Worm (Caenorhabditis elegans): ENCODE measurements around the gene C28C12.1.
A peak's percentile ranks its signal among the peaks of the same experiment; 100 is the strongest.

The C28C12.1 gene

ce11 chrIV:8496263-8496662, 5.2 kb upstream of the C28C12.1 start, which contains the start of gene C28C12.12:
Gene C28C12.12, minus strand, starts transcription at chrIV:8496363.
- TF ChIP-seq hlh-4 (tag; optimal IDR thresholded peaks at IDR 0.05): no peak
- TF ChIP-seq mef-2 (tag; optimal IDR thresholded peaks at IDR 0.05): no peak
- TF ChIP-seq skn-1 (tag; optimal IDR thresholded peaks at IDR 0.05): no peak
- no peak for TF ChIP-seq fos-1 (tag; optimal IDR thresholded peaks at IDR 0.05)
- no peak for TF ChIP-seq mdl-1 (tag; optimal IDR thresholded peaks at IDR 0.05)
- no peak for TF ChIP-seq elt-3 (tag; optimal IDR thresholded peaks at IDR 0.05)
- no peak for TF ChIP-seq ces-1 (GFP tag; optimal IDR thresholded peaks at IDR 0.05)
- no peak for TF ChIP-seq nhr-85 (tag)
- TF ChIP-seq lin-39 (tag; optimal IDR thresholded peaks at IDR 0.05): no peak
- TF ChIP-seq nhr-77 (tag; optimal IDR thresholded peaks at IDR 0.05): no peak
- TF ChIP-seq unc-98 (GFP tag; IDR thresholded peaks at IDR 0.05): no peak
- TF ChIP-seq lsy-2 (tag; optimal IDR thresholded peaks at IDR 0.05): no peak
- no peak for TF ChIP-seq C04F5.9 (tag; optimal IDR thresholded peaks at IDR 0.05)
- no peak for TF ChIP-seq ztf-11 (tag; optimal IDR thresholded peaks at IDR 0.05)
- no peak for TF ChIP-seq swsn-7 (tag; optimal IDR thresholded peaks at IDR 0.05)
- TF ChIP-seq unc-86 (tag; optimal IDR thresholded peaks at IDR 0.05): no peak
- TF ChIP-seq unc-62 (GFP tag; optimal IDR thresholded peaks at IDR 0.05): no peak
- no peak for TF ChIP-seq jun-1 (tag; optimal IDR thresholded peaks at IDR 0.05)
- no peak for TF ChIP-seq ets-5 (GFP tag; IDR thresholded peaks at IDR 0.05)

- TF ChIP-seq ceh-8 (GFP tag; optimal IDR thresholded peaks at IDR 0.05) (no peak), nhr-76 (tag; optimal IDR thresholded peaks at IDR 0.05) (no peak), ceh-90 (tag; optimal IDR thresholded peaks at IDR 0.05) (peak; percentile 84), fos-1 (tag; optimal IDR thresholded peaks at IDR 0.05) (no peak), C16A3.4 (tag; optimal IDR thresholded peaks at IDR 0.05) (peak; percentile 10), tbx-2 (tag; optimal IDR thresholded peaks at IDR 0.05) (peak; percentile 58), unc-62 (GFP tag; optimal IDR thresholded peaks at IDR 0.05) (no peak), hpl-2 (GFP tag; optimal IDR thresholded peaks at IDR 0.05) (no peak), fkh-4 (tag; optimal IDR thresholded peaks at IDR 0.05; ENCODE audit: borderline replicate concordance) (peak; percentile 62), zag-1 (tag; optimal IDR thresholded peaks at IDR 0.05) (no peak), elt-3 (tag; optimal IDR thresholded peaks at IDR 0.05) (peak in 1 of 6 experiments; percentile 27), blmp-1 (tag; optimal IDR thresholded peaks at IDR 0.05) (peak; percentile 16), nhr-11 (tag; optimal IDR thresholded peaks at IDR 0.05) (no peak), skn-1 (tag; optimal IDR thresholded peaks at IDR 0.05) (peak; percentile 31), isw-1 (GFP tag; IDR thresholded peaks at IDR 0.05) (no peak), unc-98 (GFP tag; IDR thresholded peaks at IDR 0.05) (no peak), irx-1 (tag; optimal IDR thresholded peaks at IDR 0.05) (peak; percentile 69), C34B4.2 (tag; optimal IDR thresholded peaks at IDR 0.05) (no peak), aha-1 (tag; optimal IDR thresholded peaks at IDR 0.05) (no peak), pqm-1 (tag; optimal IDR thresholded peaks at IDR 0.05) (no peak), ceh-63 (GFP tag; optimal IDR thresholded peaks at IDR 0.05) (no peak), alr-1 (tag; optimal IDR thresholded peaks at IDR 0.05; ENCODE audit: borderline replicate concordance) (no peak), pax-3 (tag; optimal IDR thresholded peaks at IDR 0.05) (peak; percentile 64), lin-35 (GFP tag; optimal IDR thresholded peaks at IDR 0.05) (peak; percentile 92 to 94), hlh-4 (tag; optimal IDR thresholded peaks at IDR 0.05) (no peak), jun-1 (tag; optimal IDR thresholded peaks at IDR 0.05) (no peak), mab-9 (GFP tag; IDR thresholded peaks at IDR 0.05) (no peak), egl-27 (tag; optimal IDR thresholded peaks at IDR 0.05) (no peak), elt-2 (tag; optimal IDR thresholded peaks at IDR 0.05) (peak; percentile 20), nhr-237 (tag; optimal IDR thresholded peaks at IDR 0.05) (no peak), zip-4 (GFP tag; optimal IDR thresholded peaks at IDR 0.05) (no peak), pag-3 (tag; optimal IDR thresholded peaks at IDR 0.05; ENCODE audit: borderline replicate concordance, insufficient read depth) (no peak), nhr-90 (tag; optimal IDR thresholded peaks at IDR 0.05; ENCODE audit: poor library complexity) (peak; percentile 64), nhr-77 (tag; optimal IDR thresholded peaks at IDR 0.05) (no peak), vab-15 (tag; optimal IDR thresholded peaks at IDR 0.05) (no peak), mdl-1 (tag; optimal IDR thresholded peaks at IDR 0.05) (no peak), lin-15B (tag; optimal IDR thresholded peaks at IDR 0.05) (no peak), ceh-82 (tag; optimal IDR thresholded peaks at IDR 0.05) (peak in 1 of 3 experiments; percentile 24), dsc-1 (tag; optimal IDR thresholded peaks at IDR 0.05) (peak; percentile 46), ces-1 (GFP tag; optimal IDR thresholded peaks at IDR 0.05) (no peak), F16B12.6 (tag; optimal IDR thresholded peaks at IDR 0.05) (peak; percentile 8)
Measured at ce11 chrIV:8498773-8499360, 2.6 kb upstream of the C28C12.1 start, which contains the start of the genes acdh-13 and mesp-1. Gene acdh-13, minus strand, starts transcription at chrIV:8498823. Gene mesp-1, plus strand, starts transcription at chrIV:8499310.
